Fruit fly (Drosophila melanogaster): ENCODE measurements around the gene CG12773.

Gene CG12773

DNA sequence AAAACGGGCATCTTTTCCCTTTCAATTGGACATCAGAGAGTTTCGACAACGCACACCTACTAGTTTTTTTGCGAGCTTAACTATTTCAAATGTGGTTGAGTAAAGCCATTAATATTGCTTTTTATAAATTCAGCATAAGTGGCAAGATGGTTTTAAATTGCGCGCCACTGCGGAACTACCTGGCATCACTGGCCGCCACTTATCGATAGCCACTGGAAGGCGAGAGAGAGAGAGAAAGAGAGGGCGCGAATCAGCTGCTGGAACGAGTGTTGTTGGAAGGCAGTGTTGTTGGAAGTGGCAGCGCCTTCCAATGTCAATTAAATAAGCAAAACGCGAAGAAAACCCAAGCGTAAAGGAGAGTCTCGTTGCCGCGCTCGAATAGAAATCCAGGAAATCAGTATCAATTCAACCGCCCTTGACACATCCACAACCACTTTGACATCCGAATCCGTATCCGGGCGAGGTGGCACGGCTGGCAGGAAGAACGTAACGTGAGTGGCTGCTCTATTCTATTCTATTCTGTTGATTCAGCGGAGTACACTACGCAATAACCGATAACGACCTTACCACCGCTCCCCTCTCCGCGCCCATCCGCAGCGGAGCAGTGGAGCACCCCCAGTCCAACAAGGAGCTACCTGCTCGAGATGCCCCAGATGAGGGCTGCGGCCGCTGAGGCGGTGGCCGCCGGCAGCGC is 21.6 kb upstream of the CG12773 start, which contains the start of gene AMPKalpha (continued):
- peak; percentile 62 for TF ChIP-seq svp (GFP tag)
- no peak for TF ChIP-seq CG6276 (GFP tag; optimal IDR thresholded peaks at IDR 0.05)
- no peak for TF ChIP-seq Sox14 (GFP tag; optimal IDR thresholded peaks at IDR 0.05)
- TF ChIP-seq acj6 (GFP tag; optimal IDR thresholded peaks at IDR 0.05): no peak
- no peak for TF ChIP-seq dac (GFP tag; optimal IDR thresholded peaks at IDR 0.05)
- no peak for TF ChIP-seq CG31627 (GFP tag; optimal IDR thresholded peaks at IDR 0.05)

DNA sequence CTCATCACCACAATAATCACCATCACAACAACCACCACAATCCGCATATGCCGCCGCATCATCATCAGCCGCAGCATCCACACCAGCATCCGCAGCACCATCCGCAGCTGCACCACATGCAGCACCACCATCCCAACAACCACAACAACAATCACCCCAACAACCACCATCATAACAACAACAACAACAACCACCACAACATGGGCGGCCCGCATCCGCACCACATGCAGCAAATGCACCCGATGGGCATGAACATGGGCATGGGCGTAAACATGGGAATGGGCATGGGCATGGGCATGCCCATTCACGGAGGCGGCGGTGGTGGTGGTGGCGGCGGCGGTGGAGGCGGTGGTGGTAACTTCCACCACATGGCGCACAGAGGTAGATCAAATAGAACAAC is 18.9 kb upstream of the CG12773 start:
- no peak for TF ChIP-seq spab (GFP tag; optimal IDR thresholded peaks at IDR 0.05)
- TF ChIP-seq Lpt (GFP tag; optimal IDR thresholded peaks at IDR 0.05): no peak
- TF ChIP-seq CG6808 (GFP tag; optimal IDR thresholded peaks at IDR 0.05): no peak
- TF ChIP-seq salr (GFP tag; optimal IDR thresholded peaks at IDR 0.05): no peak
- no peak for TF ChIP-seq CG8119 (GFP tag; IDR thresholded peaks at IDR 0.05)
- TF ChIP-seq Smox (GFP tag; optimal IDR thresholded peaks at IDR 0.05): no peak
- no peak for TF ChIP-seq CG6854 (GFP tag; optimal IDR thresholded peaks at IDR 0.05)
- TF ChIP-seq Blimp-1 (GFP tag; optimal IDR thresholded peaks at IDR 0.05): no peak
- no peak for TF ChIP-seq cyc (GFP tag; optimal IDR thresholded peaks at IDR 0.05)
- no peak for TF ChIP-seq lz (GFP tag; optimal IDR thresholded peaks at IDR 0.05)
- no peak for TF ChIP-seq Hr38 (GFP tag; optimal IDR thresholded peaks at IDR 0.05)
- no peak for TF ChIP-seq acj6 (GFP tag; optimal IDR thresholded peaks at IDR 0.05)
- TF ChIP-seq eg (GFP tag; IDR thresholded peaks at IDR 0.05): no peak
- TF ChIP-seq esn (GFP tag; optimal IDR thresholded peaks at IDR 0.05): no peak
- no peak for TF ChIP-seq Gug (GFP tag; IDR thresholded peaks at IDR 0.05)
- no peak for TF ChIP-seq Eip75B (GFP tag; optimal IDR thresholded peaks at IDR 0.05)
- no peak for TF ChIP-seq Eip78C (GFP tag)

DNA sequence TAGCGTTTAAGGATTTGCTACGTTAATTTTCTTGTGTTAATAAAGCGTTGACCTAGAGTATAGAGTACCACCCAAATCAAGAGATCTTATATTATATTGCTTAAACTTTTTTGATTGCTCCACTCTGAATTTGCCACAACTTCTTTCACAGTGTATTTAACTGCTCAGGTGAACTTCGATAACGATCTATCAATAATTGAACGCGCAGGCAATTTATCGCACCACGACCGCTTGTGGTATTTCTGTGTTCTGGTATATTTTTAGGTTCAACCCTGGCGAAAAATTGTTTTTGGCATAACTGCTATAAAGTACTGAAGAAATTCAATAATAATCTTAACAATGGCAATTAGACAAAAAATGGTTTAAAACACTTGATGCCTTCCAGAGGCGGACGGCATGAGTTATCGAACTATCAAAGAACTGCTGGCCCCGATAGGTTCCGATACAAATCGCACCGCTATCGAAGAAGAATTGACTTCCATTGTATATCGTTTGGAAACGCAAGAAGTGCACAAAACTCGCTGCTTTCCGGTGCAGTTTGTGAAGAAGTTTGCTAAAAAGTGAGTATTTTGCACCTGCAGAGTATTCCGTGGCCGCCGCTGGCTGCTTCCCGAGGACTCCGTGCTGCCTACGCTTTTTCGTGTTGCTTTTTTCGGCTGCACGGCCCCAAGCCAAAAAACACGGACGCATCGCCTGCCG is 16.5 kb upstream of the CG12773 start, which contains the start of gene ssx:
ssx (plus strand) TSS at position 477 of the 699 bp plus-strand sequence.
- TF ChIP-seq OdsH (GFP tag; optimal IDR thresholded peaks at IDR 0.05) (no peak), Hr38 (GFP tag; optimal IDR thresholded peaks at IDR 0.05) (no peak), CG16779 (tag; optimal IDR thresholded peaks at IDR 0.05) (no peak), Eip78C (GFP tag) (peak; percentile 82), topi (GFP tag; optimal IDR thresholded peaks at IDR 0.05) (peak; percentile 57), CG3919 (GFP tag; optimal IDR thresholded peaks at IDR 0.05) (peak; percentile 70), cyc (GFP tag; optimal IDR thresholded peaks at IDR 0.05) (peak; percentile 51), CG6854 (GFP tag; optimal IDR thresholded peaks at IDR 0.05) (no peak), Met (GFP tag; optimal IDR thresholded peaks at IDR 0.05) (no peak), lz (GFP tag; optimal IDR thresholded peaks at IDR 0.05) (peak; percentile 71), fd59A (GFP tag; optimal IDR thresholded peaks at IDR 0.05) (no peak), eg (GFP tag; IDR thresholded peaks at IDR 0.05) (peak; percentile 65; the same call in 2 of the 3 replicates), CG8119 (GFP tag; IDR thresholded peaks at IDR 0.05) (peak; percentile 45; the same call in 1 of the 3 replicates), CG4318 (GFP tag; optimal IDR thresholded peaks at IDR 0.05) (no peak), svp (GFP tag) (peak; percentile 82), CG8319 (GFP tag; optimal IDR thresholded peaks at IDR 0.05) (peak; percentile 31), fkh (GFP tag; optimal IDR thresholded peaks at IDR 0.05) (no peak), CG11294 (GFP tag; IDR thresholded peaks at IDR 0.05) (no peak), Hr4 (GFP tag; optimal IDR thresholded peaks at IDR 0.05) (no peak), Hr39 (GFP tag; optimal IDR thresholded peaks at IDR 0.05) (no peak), esn (GFP tag; optimal IDR thresholded peaks at IDR 0.05) (peak; percentile 69), salr (GFP tag; optimal IDR thresholded peaks at IDR 0.05) (no peak), CG10631 (GFP tag; optimal IDR thresholded peaks at IDR 0.05) (no peak), CG1621 (tag; optimal IDR thresholded peaks at IDR 0.05) (peak; percentile 37), fd85E (GFP tag; optimal IDR thresholded peaks at IDR 0.05) (no peak), net (GFP tag; optimal IDR thresholded peaks at IDR 0.05) (no peak), Blimp-1 (GFP tag; optimal IDR thresholded peaks at IDR 0.05) (no peak), CG6792 (GFP tag; optimal IDR thresholded peaks at IDR 0.05) (peak; percentile 62), ss (GFP tag; optimal IDR thresholded peaks at IDR 0.05) (no peak), CG32006 (GFP tag; optimal IDR thresholded peaks at IDR 0.05) (no peak), CG31627 (GFP tag; optimal IDR thresholded peaks at IDR 0.05) (peak; percentile 67), Ets21C (GFP tag; optimal IDR thresholded peaks at IDR 0.05) (no peak), CG7368 (GFP tag; optimal IDR thresholded peaks at IDR 0.05) (peak; percentile 28), acj6 (GFP tag; optimal IDR thresholded peaks at IDR 0.05) (no peak), CG8632 (GFP tag; optimal IDR thresholded peaks at IDR 0.05) (peak; percentile 41), Lpt (GFP tag; optimal IDR thresholded peaks at IDR 0.05) (no peak), CG9139 (GFP tag; optimal IDR thresholded peaks at IDR 0.05) (no peak)

Data from whole organism, prepupa.